Fruit fly (Drosophila melanogaster) whole organism, prepupa: ENCODE results near the gene Gcn5.
A peak's percentile ranks its signal among the peaks of the same experiment; 100 is the strongest.

Experiments used
- Blimp-1 ChIP-seq: fragments of 200-800 bp; sonication (Bioruptor generic); optimal IDR thresholded peaks from 3 replicates; lab custom pipeline; 2017; ENCODE audit warnings: missing biosample characterization, missing genetic modification characterization, mild to moderate bottlenecking, moderate library complexity, missing genetic modification reagents
- CG11294 ChIP-seq: fragments of 200-800 bp; sonication (Bioruptor generic); IDR thresholded peaks from 2 replicates; pipeline ENCODE4 v1.3.6; 2022; ENCODE audit warnings: missing biosample characterization, missing genetic modification characterization
- CG15336 ChIP-seq: fragments of 200-800 bp; sonication (Bioruptor generic); IDR thresholded peaks from 2 replicates; pipeline ENCODE4 v1.3.6; 2022; ENCODE audit warnings: missing biosample characterization, missing genetic modification characterization
- CG1621 ChIP-seq: fragments of 200-800 bp; sonication (Bioruptor generic); optimal IDR thresholded peaks from 3 replicates; lab custom pipeline; 2018; ENCODE audit warnings: missing biosample characterization, mild to moderate bottlenecking, missing genetic modification characterization
- CG16779 ChIP-seq: fragments of 200-800 bp; sonication (Bioruptor generic); optimal IDR thresholded peaks from 3 replicates; lab custom pipeline; 2017; ENCODE audit warnings: missing biosample characterization, mild to moderate bottlenecking, missing genetic modification characterization
- CG3032 ChIP-seq: fragments of 200-800 bp; optimal IDR thresholded peaks from 2 replicates; lab custom pipeline; 2019; ENCODE audit warnings: missing biosample characterization, mild to moderate bottlenecking, missing genetic modification characterization, moderate library complexity
- CG31627 ChIP-seq: fragments of 200-800 bp; sonication (Bioruptor generic); optimal IDR thresholded peaks from 3 replicates; lab custom pipeline; 2016; ENCODE audit warnings: missing biosample characterization, missing genetic modification characterization
- CG32006 ChIP-seq: fragments of 200-800 bp; sonication (Bioruptor generic); optimal IDR thresholded peaks from 3 replicates; lab custom pipeline; 2017; ENCODE audit warnings: missing biosample characterization, mild to moderate bottlenecking, missing genetic modification characterization
- CG34406 ChIP-seq: fragments of 200-800 bp; sonication (Bioruptor generic); optimal IDR thresholded peaks from 3 replicates; lab custom pipeline; 2016; ENCODE audit warnings: missing biosample characterization, missing genetic modification characterization
- CG4318 ChIP-seq: fragments of 200-800 bp; sonication (Bioruptor generic); optimal IDR thresholded peaks from 3 replicates; lab custom pipeline; 2017; ENCODE audit warnings: missing biosample characterization, mild to moderate bottlenecking, missing genetic modification characterization
- CG6163 ChIP-seq: fragments of 200-800 bp; sonication (Bioruptor generic); IDR thresholded peaks from 3 replicates; pipeline ENCODE4 v1.3.6; 2022; ENCODE audit warnings: missing biosample characterization, missing genetic modification characterization
- CG6854 ChIP-seq: fragments of 200-800 bp; sonication (Bioruptor generic); optimal IDR thresholded peaks from 2 replicates; lab custom pipeline; 2017; ENCODE audit warnings: missing biosample characterization, mild to moderate bottlenecking, missing genetic modification characterization
- CG7368 ChIP-seq: fragments of 200-800 bp; sonication (Bioruptor generic); optimal IDR thresholded peaks from 3 replicates; lab custom pipeline; 2016; ENCODE audit warnings: missing biosample characterization, missing genetic modification characterization
- CG8632 ChIP-seq: fragments of 200-800 bp; sonication (Bioruptor generic); optimal IDR thresholded peaks from 3 replicates; lab custom pipeline; 2016; ENCODE audit warnings: missing biosample characterization, missing genetic modification characterization
- CG9139 ChIP-seq: fragments of 200-800 bp; sonication (Bioruptor generic); optimal IDR thresholded peaks from 3 replicates; lab custom pipeline; 2017; ENCODE audit warnings: missing biosample characterization, mild to moderate bottlenecking, missing genetic modification characterization
- Eip78C ChIP-seq: fragments of 200-800 bp; sonication (Bioruptor generic); peaks from one replicate; lab custom pipeline; 2016; ENCODE audit warnings: missing biosample characterization, missing genetic modification characterization
- Eip93F ChIP-seq: fragments of 200-800 bp; sonication (Bioruptor generic); optimal IDR thresholded peaks from 2 replicates; lab custom pipeline; 2016; ENCODE audit warnings: missing biosample characterization, mild to moderate bottlenecking, missing genetic modification characterization
- Ets21C ChIP-seq: fragments of 200-800 bp; sonication (Bioruptor generic); optimal IDR thresholded peaks from 3 replicates; lab custom pipeline; 2016; ENCODE audit warnings: missing biosample characterization, missing genetic modification characterization
- Ets96B ChIP-seq: fragments of 200-800 bp; optimal IDR thresholded peaks from 2 replicates; lab custom pipeline; 2019; ENCODE audit warnings: missing biosample characterization, mild to moderate bottlenecking, missing genetic modification characterization, moderate library complexity
- Gug ChIP-seq: fragments of 200-800 bp; sonication (Bioruptor generic); IDR thresholded peaks from 2 replicates; pipeline ENCODE4 v1.3.6; 2022; ENCODE audit warnings: missing biosample characterization, missing genetic modification characterization
- Hr38 ChIP-seq: sonication (Bioruptor generic); optimal IDR thresholded peaks from 2 replicates; lab custom pipeline; 2016; ENCODE audit warnings: missing biosample characterization, missing genetic modification characterization
- Hr39 ChIP-seq: fragments of 200-800 bp; sonication (Bioruptor generic); optimal IDR thresholded peaks from 2 replicates; lab custom pipeline; 2016; ENCODE audit warnings: missing biosample characterization, missing genetic modification characterization
- Hr4 ChIP-seq: fragments of 200-800 bp; sonication (Bioruptor generic); optimal IDR thresholded peaks from 3 replicates; lab custom pipeline; 2016; ENCODE audit warnings: missing biosample characterization, missing genetic modification characterization
- Lpt ChIP-seq: fragments of 200-800 bp; sonication (Bioruptor generic); optimal IDR thresholded peaks from 3 replicates; lab custom pipeline; 2016; ENCODE audit warnings: missing biosample characterization, missing genetic modification characterization
- Met ChIP-seq: fragments of 200-800 bp; sonication (Bioruptor generic); optimal IDR thresholded peaks from 3 replicates; lab custom pipeline; 2016; ENCODE audit warnings: missing biosample characterization, missing genetic modification characterization
- OdsH ChIP-seq: fragments of 200-800 bp; sonication (Bioruptor generic); optimal IDR thresholded peaks from 3 replicates; lab custom pipeline; 2016; ENCODE audit warnings: missing biosample characterization, missing genetic modification characterization
- Sox102F ChIP-seq: fragments of 200-800 bp; sonication (Bioruptor generic); optimal IDR thresholded peaks from 2 replicates; lab custom pipeline; 2016; ENCODE audit warnings: missing biosample characterization, mild to moderate bottlenecking, missing genetic modification characterization
- acj6 ChIP-seq: fragments of 200-800 bp; sonication (Bioruptor generic); optimal IDR thresholded peaks from 3 replicates; lab custom pipeline; 2016; ENCODE audit warnings: missing biosample characterization, missing genetic modification characterization
- cyc ChIP-seq: fragments of 200-800 bp; sonication (Bioruptor generic); optimal IDR thresholded peaks from 3 replicates; lab custom pipeline; 2016; ENCODE audit warnings: missing biosample characterization, missing genetic modification characterization
- dsx ChIP-seq: fragments of 200-800 bp; optimal IDR thresholded peaks from 3 replicates; lab custom pipeline; 2019; ENCODE audit warnings: missing biosample characterization, mild to moderate bottlenecking, missing genetic modification characterization, moderate library complexity; ENCODE audit not compliant: poor library complexity, severe bottlenecking
- eg ChIP-seq: fragments of 200-800 bp; sonication (Bioruptor generic); IDR thresholded peaks from 3 replicates; pipeline ENCODE4 v1.3.6; 2022; ENCODE audit warnings: missing biosample characterization, missing genetic modification characterization
- esn ChIP-seq: fragments of 200-800 bp; sonication (Bioruptor generic); optimal IDR thresholded peaks from 2 replicates; lab custom pipeline; 2016; ENCODE audit warnings: missing biosample characterization, mild to moderate bottlenecking, missing genetic modification characterization, moderate library complexity
- fd59A ChIP-seq: fragments of 200-800 bp; sonication (Bioruptor generic); optimal IDR thresholded peaks from 2 replicates; lab custom pipeline; 2017; ENCODE audit warnings: missing biosample characterization, mild to moderate bottlenecking, missing genetic modification characterization, missing genetic modification reagents
- lz ChIP-seq: fragments of 200-800 bp; sonication (Bioruptor generic); optimal IDR thresholded peaks from 3 replicates; lab custom pipeline; 2016; ENCODE audit warnings: missing biosample characterization, missing genetic modification characterization
- net ChIP-seq: fragments of 200-800 bp; sonication (Bioruptor generic); optimal IDR thresholded peaks from 3 replicates; lab custom pipeline; 2016; ENCODE audit warnings: missing biosample characterization, missing genetic modification characterization
- pdm3 ChIP-seq: fragments of 200-800 bp; sonication (Bioruptor generic); optimal IDR thresholded peaks from 3 replicates; lab custom pipeline; 2016; ENCODE audit warnings: missing biosample characterization, missing genetic modification characterization
- spab ChIP-seq: fragments of 200-800 bp; sonication (Bioruptor generic); optimal IDR thresholded peaks from 2 replicates; lab custom pipeline; 2017; ENCODE audit warnings: missing biosample characterization, mild to moderate bottlenecking, missing genetic modification characterization, missing genetic modification reagents
- ss ChIP-seq, 2 experiments: fragments of 200-800 bp; sonication (Bioruptor generic); optimal IDR thresholded peaks; 2 replicates in 1 of 2; 3 replicates in 1 of 2; lab custom pipeline; 2017 to 2018; ENCODE audit warnings: mild to moderate bottlenecking in 2 of 2, missing biosample characterization in 2 of 2, missing genetic modification characterization in 2 of 2, moderate library complexity in 1 of 2
- svp ChIP-seq: fragments of 200-800 bp; sonication (Bioruptor generic); peaks from one replicate; lab custom pipeline; 2016; ENCODE audit warnings: missing biosample characterization, missing genetic modification characterization
- topi ChIP-seq: fragments of 200-800 bp; sonication (Bioruptor generic); optimal IDR thresholded peaks from 3 replicates; lab custom pipeline; 2016; ENCODE audit warnings: missing biosample characterization, missing genetic modification characterization
- vri ChIP-seq: fragments of 200-800 bp; sonication (Bioruptor generic); optimal IDR thresholded peaks from 3 replicates; lab custom pipeline; 2016; ENCODE audit warnings: missing biosample characterization, mild to moderate bottlenecking, missing genetic modification characterization

The Gcn5 gene

DNA sequence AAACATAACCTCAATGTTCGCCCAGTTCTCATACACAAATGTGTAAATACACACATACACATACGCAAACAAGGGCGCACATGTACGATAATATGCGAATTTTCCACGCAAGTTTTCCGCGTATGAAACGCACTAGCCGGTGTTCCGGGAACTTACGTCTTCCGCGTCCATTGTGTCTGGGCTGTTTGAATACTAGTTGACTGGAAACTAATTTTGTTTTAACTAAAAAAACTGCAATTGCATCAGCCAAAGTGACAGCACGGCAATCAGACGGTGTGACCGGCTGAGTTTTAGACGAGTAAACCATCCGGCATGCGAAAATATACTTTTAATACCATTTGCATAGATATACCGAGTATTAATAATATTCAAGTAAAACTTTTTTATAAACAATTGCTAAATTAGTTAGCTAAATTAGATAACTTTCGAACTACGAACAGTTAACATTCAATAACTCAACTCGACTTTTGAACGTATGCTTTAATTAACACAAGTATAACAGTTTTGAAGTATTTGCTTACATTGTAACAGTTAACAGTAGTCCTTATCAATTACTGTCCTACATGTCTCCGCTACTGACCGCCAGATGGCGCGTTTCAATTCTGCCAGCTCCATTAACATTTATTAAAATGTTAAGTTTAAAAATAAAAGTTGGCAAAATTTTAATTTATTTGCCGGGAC is 2.8 kb upstream of the Gcn5 start, which contains the start of gene eIF2beta (continued):
- TF ChIP-seq CG8632 (GFP tag; lab: Kevin White, UChicago) (peak; percentile 15), cyc (GFP tag; lab: Kevin White, UChicago) (peak; percentile 58), CG9139 (GFP tag; lab: Kevin White, UChicago) (no peak), Sox102F (GFP tag; lab: Kevin White, UChicago) (peak; percentile 75)

dm6 chr3L:12519315-12519714 is 4.5 kb downstream of the Gcn5 start:
- TF ChIP-seq svp (GFP tag; lab: Kevin White, UChicago) (peak; percentile 85), vri (GFP tag; lab: Kevin White, UChicago) (peak; percentile 12), eg (no peak)

dm6 chr3L:12517443-12518209 is 6.2 kb downstream of the Gcn5 start:
- TF ChIP-seq CG11294 (GFP tag; lab: Robert Waterston, UW) = no peak
- TF ChIP-seq svp (GFP tag; lab: Kevin White, UChicago) = peak; percentile 58
- TF ChIP-seq, all 60 proteins: peak for 1

DNA sequence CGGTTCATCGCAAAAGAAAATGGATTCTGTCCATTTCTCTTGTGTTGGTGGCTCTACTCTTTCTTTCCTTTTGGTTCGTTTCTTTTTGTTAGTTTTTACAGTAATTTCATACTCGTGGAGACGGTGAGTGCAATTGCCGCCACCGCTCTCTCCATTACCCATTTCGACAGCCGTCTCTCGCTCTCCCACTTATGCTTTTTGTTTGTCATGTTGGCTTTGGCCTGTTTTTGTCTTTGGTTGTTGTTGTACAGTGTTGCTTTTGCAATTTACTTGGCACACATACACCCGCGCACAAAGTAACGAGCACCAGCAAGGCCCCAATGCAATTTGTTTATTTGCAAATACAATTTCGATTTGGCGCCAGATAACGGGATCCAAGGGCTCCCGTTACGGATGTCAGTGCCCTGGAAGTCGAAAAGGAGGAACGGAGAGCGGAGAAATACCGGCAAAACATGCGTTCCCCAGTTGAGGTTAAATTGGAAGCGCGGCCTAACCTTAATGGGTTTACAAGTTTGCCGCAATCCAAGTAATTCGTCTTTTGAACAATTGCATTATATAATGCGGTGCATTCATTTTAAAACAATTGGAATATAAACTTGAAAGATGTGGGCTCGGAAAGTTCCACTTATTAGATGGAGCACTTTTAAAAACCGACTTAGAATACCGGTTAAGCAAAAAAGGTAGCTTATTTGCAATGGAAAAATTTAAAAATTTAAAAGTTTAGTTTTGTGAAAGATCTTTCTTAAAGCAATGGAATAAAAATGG is 7.9 kb downstream of the Gcn5 start:
- peak; percentile 90 for TF ChIP-seq eg
- TF ChIP-seq CG8632 (GFP tag; lab: Kevin White, UChicago) = no peak
- TF ChIP-seq CG31627 (GFP tag; lab: Kevin White, UChicago) = no peak
- no peak for TF ChIP-seq Hr38 (GFP tag; lab: Kevin White, UChicago)
- peak; percentile 84 for TF ChIP-seq CG9139 (GFP tag; lab: Kevin White, UChicago)
- peak; percentile 89 to 90 for TF ChIP-seq ss (GFP tag; optimal IDR thresholded peaks at IDR 0.05; lab: Kevin White, UChicago)
- no peak for TF ChIP-seq OdsH (GFP tag; lab: Kevin White, UChicago)
- TF ChIP-seq CG6854 (GFP tag; lab: Kevin White, UChicago) = peak; percentile 44
- peak; percentile 56 for TF ChIP-seq CG32006 (GFP tag; lab: Kevin White, UChicago)
- TF ChIP-seq fd59A (GFP tag; lab: Kevin White, UChicago) = peak; percentile 35
- TF ChIP-seq lz (GFP tag; lab: Kevin White, UChicago) = no peak
- TF ChIP-seq Eip78C = peak; percentile 26
- TF ChIP-seq topi (GFP tag; lab: Kevin White, UChicago) = no peak
- no peak for TF ChIP-seq CG4318 (GFP tag; lab: Kevin White, UChicago)
- TF ChIP-seq Hr39 = no peak
- peak; percentile 83 for TF ChIP-seq Lpt
- TF ChIP-seq Sox102F (GFP tag; lab: Kevin White, UChicago) = no peak
- no peak for TF ChIP-seq Met
- peak; percentile 29 for TF ChIP-seq CG34406 (GFP tag; lab: Kevin White, UChicago)
- peak; percentile 54 for TF ChIP-seq net
- TF ChIP-seq esn (GFP tag; lab: Kevin White, UChicago) = no peak
- peak; percentile 43 for TF ChIP-seq CG3032 (tag; lab: Kevin White, UChicago)
- peak; percentile 46 for TF ChIP-seq Hr4 (GFP tag; lab: Kevin White, UChicago)
- TF ChIP-seq Blimp-1 (GFP tag; lab: Kevin White, UChicago) = no peak
- peak; percentile 87 for TF ChIP-seq CG15336 (GFP tag; lab: Robert Waterston, UW)
- peak; percentile 12 for TF ChIP-seq pdm3 (GFP tag; lab: Kevin White, UChicago)
- peak; percentile 73 for TF ChIP-seq Ets96B (tag; lab: Kevin White, UChicago)
- no peak; the same call in 1 of the 2 replicates for TF ChIP-seq Gug (GFP tag; lab: Robert Waterston, UW)
- no peak for TF ChIP-seq CG7368 (GFP tag; lab: Kevin White, UChicago)
- peak; percentile 83 for TF ChIP-seq dsx
- peak; percentile 64 for TF ChIP-seq CG1621 (tag; lab: Kevin White, UChicago)
- TF ChIP-seq CG16779 = peak; percentile 93
- no peak for TF ChIP-seq Ets21C (GFP tag; lab: Kevin White, UChicago)
- TF ChIP-seq spab (GFP tag; lab: Kevin White, UChicago) = peak; percentile 77
- peak; percentile 82 for TF ChIP-seq CG6163 (GFP tag; lab: Robert Waterston, UW)
- no peak for TF ChIP-seq Eip93F (GFP tag; lab: Kevin White, UChicago)
- TF ChIP-seq acj6 (GFP tag; lab: Kevin White, UChicago) = no peak
